Worm (Caenorhabditis elegans) whole organism, young adult: ENCODE measurements around the gene dpy-2.

Source experiments
- C06A6.2 ChIP-seq: fragments of 200-800 bp; sonication (Bioruptor generic); conservative IDR thresholded peaks from 2 replicates; pipeline ENCODE4 v1.3.6; 2022; ENCODE audit warnings: missing genetic modification characterization, missing compliant biosample characterization
- Y67H2A.10 ChIP-seq: fragments of 200-800 bp; sonication (Bioruptor generic); conservative IDR thresholded peaks from 2 replicates; pipeline ENCODE4 v1.3.6; 2022; ENCODE audit warnings: missing genetic modification reagents, missing genetic modification characterization, missing compliant biosample characterization
- cebp-1 ChIP-seq, 2 experiments: fragments of 200-800 bp in 1 of 2; sonication (Bioruptor generic) in 1 of 2; sonication (generic microtip) in 1 of 2; IDR thresholded peaks in 1 of 2; optimal IDR thresholded peaks in 1 of 2; 2 replicates each; pipeline versions ENCODE4 v1.3.6 to Lab custom; 2017 to 2022; ENCODE audit warnings: missing compliant biosample characterization in 2 of 2, missing genetic modification characterization in 2 of 2, mild to moderate bottlenecking in 1 of 2, missing genetic modification reagents in 1 of 2, moderate library complexity in 1 of 2
- ceh-27 ChIP-seq: fragments of 200-800 bp; sonication (Bioruptor generic); optimal IDR thresholded peaks from 2 replicates; lab custom pipeline; 2018; ENCODE audit warnings: mild to moderate bottlenecking, missing genetic modification characterization, moderate library complexity, missing compliant biosample characterization
- chd-7 ChIP-seq: sonication (generic microtip); optimal IDR thresholded peaks from 2 replicates; lab custom pipeline; 2016; ENCODE audit warnings: mild to moderate bottlenecking, missing genetic modification characterization, moderate library complexity, missing compliant biosample characterization
- him-1 ChIP-seq: sonication (generic microtip); optimal IDR thresholded peaks from 2 replicates; lab custom pipeline; 2016; ENCODE audit warnings: missing genotype, missing genetic modification reagents, missing genetic modification characterization, missing compliant biosample characterization
- lin-40 ChIP-seq: sonication (generic microtip); optimal IDR thresholded peaks from 2 replicates; lab custom pipeline; 2016; ENCODE audit warnings: missing genetic modification characterization, mild to moderate bottlenecking, missing compliant biosample characterization, missing genotype, missing genetic modification reagents
- mxl-1 ChIP-seq: sonication (generic microtip); optimal IDR thresholded peaks from 2 replicates; lab custom pipeline; 2016; ENCODE audit warnings: missing genetic modification characterization, missing compliant biosample characterization
- nhr-90 ChIP-seq: sonication (generic microtip); optimal IDR thresholded peaks from 2 replicates; lab custom pipeline; 2016; ENCODE audit warnings: missing genotype, mild to moderate bottlenecking, missing genetic modification characterization, missing compliant biosample characterization
- pha-4 ChIP-seq: fragments of 150-350 bp; sonication (generic microtip); optimal IDR thresholded peaks from 2 replicates; lab custom pipeline; 2014; ENCODE audit warnings: missing biosample characterization, missing genetic modification reagents, missing genetic modification characterization

DNA sequence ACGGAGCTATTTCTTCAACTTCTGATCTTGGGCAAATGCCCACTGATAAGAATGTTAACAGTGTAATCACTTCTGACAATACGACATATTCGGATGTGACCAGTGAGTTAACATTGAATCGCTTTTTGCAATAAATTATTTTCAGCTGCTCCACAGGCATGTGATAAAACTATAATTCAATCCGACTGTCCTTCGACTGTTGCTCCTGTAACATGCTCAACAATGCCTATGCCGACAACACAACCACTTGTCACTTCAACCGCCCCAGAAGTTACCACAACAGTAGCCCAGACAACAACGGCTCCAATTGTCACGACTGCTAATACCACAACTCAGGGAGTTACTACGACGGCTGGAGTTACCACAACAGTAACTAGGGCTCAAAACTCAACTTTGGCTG, 46.6 kb upstream of the dpy-2 start:
- TF ChIP-seq nhr-90 (tag; lab: Kevin White, UChicago) = no peak
- TF ChIP-seq lin-40 (tag; lab: Kevin White, UChicago) = no peak
- TF ChIP-seq cebp-1 (GFP tag; IDR thresholded peaks at IDR 0.05; lab: Robert Waterston, UW) = no peak
- no peak for TF ChIP-seq cebp-1 (tag; optimal IDR thresholded peaks at IDR 0.05; lab: Kevin White, UChicago)
- no peak for TF ChIP-seq him-1 (tag; lab: Kevin White, UChicago)
- TF ChIP-seq mxl-1 (tag; lab: Kevin White, UChicago) = no peak
- TF ChIP-seq chd-7 = no peak
- TF ChIP-seq pha-4 (tag; lab: Kevin White, UChicago) = no peak
- TF ChIP-seq Y67H2A.10 (GFP tag; lab: Robert Waterston, UW) = no peak
- no peak for TF ChIP-seq ceh-27 (GFP tag; lab: Kevin White, UChicago)
- TF ChIP-seq C06A6.2 (GFP tag; lab: Robert Waterston, UW) = no peak
